Worm (Caenorhabditis elegans): ENCODE measurements around the gene C31B8.16.

The C31B8.16 gene

DNA sequence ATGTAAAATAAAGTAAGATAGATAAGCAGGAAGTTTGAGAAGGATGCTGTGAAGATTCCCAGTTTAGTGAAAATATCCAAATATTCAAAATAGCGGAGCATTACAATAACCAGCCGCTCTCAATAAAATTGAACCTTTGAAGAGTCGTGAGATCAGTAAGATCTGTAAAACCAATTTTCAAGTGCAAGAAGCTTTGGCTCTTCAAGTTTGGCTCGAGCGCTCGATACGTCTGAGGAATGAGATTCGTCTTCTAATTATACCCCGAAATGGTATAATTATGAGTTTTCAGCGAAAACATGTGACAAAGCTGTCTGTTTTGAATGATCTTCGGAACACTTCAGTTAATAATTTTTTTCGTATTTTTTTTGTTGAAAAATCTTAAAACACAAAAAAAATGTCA lies 30.0 kb upstream of the C31B8.16 start, which contains the start of gene str-46:
str-46 (minus strand) TSS at position 101 of the 400 bp plus-strand sequence.
- TF ChIP-seq T22C8.4 (GFP tag; IDR thresholded peaks at IDR 0.05) (no peak), ref-1 (GFP tag; conservative IDR thresholded peaks at IDR 0.05) (no peak), klf-2 (GFP tag; conservative IDR thresholded peaks at IDR 0.05) (no peak), flt-1 (GFP tag; IDR thresholded peaks at IDR 0.05) (no peak), med-1 (GFP tag; optimal IDR thresholded peaks at IDR 0.05; ENCODE audit: insufficient read depth) (no peak), cog-1 (tag; optimal IDR thresholded peaks at IDR 0.05) (no peak), tab-1 (GFP tag; IDR thresholded peaks at IDR 0.05) (no peak), ztf-29 (GFP tag; IDR thresholded peaks at IDR 0.05) (no peak), ztf-23 (GFP tag; IDR thresholded peaks at IDR 0.05) (no peak)

DNA sequence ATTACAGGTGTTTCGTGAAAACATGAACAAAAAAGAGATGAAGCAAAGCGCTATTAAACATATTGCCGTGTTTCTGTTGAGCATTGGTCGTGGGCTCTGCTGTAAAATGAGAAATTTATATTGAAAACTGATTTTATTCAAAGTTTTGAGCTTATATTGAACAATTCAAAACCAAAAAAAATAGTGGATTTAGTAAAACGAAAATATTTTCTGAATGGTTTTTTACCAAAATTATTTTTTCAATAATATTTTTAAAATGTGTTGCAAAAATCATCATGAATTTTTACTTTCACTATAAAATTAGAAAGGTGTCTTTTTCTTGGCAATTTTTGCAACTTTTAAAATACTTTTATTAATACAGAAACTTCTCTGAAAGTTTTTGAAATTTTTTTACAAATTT lies 26.6 kb upstream of the C31B8.16 start, which contains the start of gene C31B8.7:
C31B8.7 (minus strand) TSS at position 101 of the 400 bp plus-strand sequence.
- TF ChIP-seq ref-1 (GFP tag; conservative IDR thresholded peaks at IDR 0.05) (no peak), klf-2 (GFP tag; conservative IDR thresholded peaks at IDR 0.05) (no peak), med-1 (GFP tag; optimal IDR thresholded peaks at IDR 0.05; ENCODE audit: insufficient read depth) (no peak), flt-1 (GFP tag; IDR thresholded peaks at IDR 0.05) (no peak), cog-1 (tag; optimal IDR thresholded peaks at IDR 0.05) (no peak), T22C8.4 (GFP tag; IDR thresholded peaks at IDR 0.05) (no peak), tab-1 (GFP tag; IDR thresholded peaks at IDR 0.05) (no peak), ztf-29 (GFP tag; IDR thresholded peaks at IDR 0.05) (no peak), ztf-23 (GFP tag; IDR thresholded peaks at IDR 0.05) (no peak)

DNA sequence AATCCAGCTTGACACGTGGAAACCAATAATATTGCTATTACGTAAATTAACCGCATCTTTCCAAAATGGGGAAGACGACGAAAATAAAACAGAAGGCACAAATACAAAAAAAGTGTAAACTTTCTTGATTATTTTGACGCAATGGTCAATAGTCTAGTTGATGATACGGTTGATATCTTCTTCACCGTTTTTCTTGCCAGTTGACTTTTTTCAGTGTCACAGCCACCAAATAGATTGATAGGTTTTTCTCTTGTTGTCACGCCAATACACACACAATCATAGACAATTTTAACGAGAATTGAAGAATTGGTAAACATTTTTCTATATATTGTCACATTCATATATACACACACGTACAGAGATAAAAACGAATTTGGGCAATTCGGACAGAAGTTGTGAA lies 20.3 kb upstream of the C31B8.16 start, which contains the start of gene zmp-3:
zmp-3 (minus strand) TSS at position 101 of the 400 bp plus-strand sequence.
- TF ChIP-seq ref-1 (GFP tag; conservative IDR thresholded peaks at IDR 0.05) (no peak), tab-1 (GFP tag; IDR thresholded peaks at IDR 0.05) (no peak), klf-2 (GFP tag; conservative IDR thresholded peaks at IDR 0.05) (no peak), T22C8.4 (GFP tag; IDR thresholded peaks at IDR 0.05) (no peak), ztf-23 (GFP tag; IDR thresholded peaks at IDR 0.05) (no peak), ztf-29 (GFP tag; IDR thresholded peaks at IDR 0.05) (no peak), cog-1 (tag; optimal IDR thresholded peaks at IDR 0.05) (no peak), flt-1 (GFP tag; IDR thresholded peaks at IDR 0.05) (no peak), med-1 (GFP tag; optimal IDR thresholded peaks at IDR 0.05; ENCODE audit: insufficient read depth) (no peak)

DNA sequence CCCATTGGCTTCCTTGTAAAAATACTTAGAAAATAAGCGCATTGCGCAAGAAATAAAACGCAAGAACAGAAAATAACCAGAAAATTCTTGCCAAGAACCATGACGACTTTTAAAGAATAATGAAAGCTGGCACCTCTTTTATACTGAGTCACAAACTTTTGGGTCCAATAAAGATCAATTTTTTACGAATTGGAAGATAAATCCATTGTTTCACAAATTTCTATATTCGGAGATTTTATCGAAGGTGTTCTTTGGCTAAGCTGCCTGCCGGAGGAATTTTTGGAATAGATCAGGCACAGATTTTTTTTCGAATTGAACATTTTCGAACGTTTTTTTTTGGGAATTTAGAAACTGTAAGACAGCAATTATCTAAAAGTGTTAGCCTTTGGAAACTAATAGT lies 17.0 kb upstream of the C31B8.16 start, which contains the start of gene C31B8.9:
C31B8.9 (minus strand) TSS at position 101 of the 400 bp plus-strand sequence.
- TF ChIP-seq ztf-23 (GFP tag; IDR thresholded peaks at IDR 0.05) = no peak
- TF ChIP-seq ref-1 (GFP tag; conservative IDR thresholded peaks at IDR 0.05) = no peak
- TF ChIP-seq cog-1 (tag; optimal IDR thresholded peaks at IDR 0.05) = no peak
- no peak for TF ChIP-seq klf-2 (GFP tag; conservative IDR thresholded peaks at IDR 0.05)
- no peak for TF ChIP-seq T22C8.4 (GFP tag; IDR thresholded peaks at IDR 0.05)
- no peak for TF ChIP-seq ztf-29 (GFP tag; IDR thresholded peaks at IDR 0.05)
- TF ChIP-seq med-1 (GFP tag; optimal IDR thresholded peaks at IDR 0.05; ENCODE audit: insufficient read depth) = no peak
- no peak for TF ChIP-seq flt-1 (GFP tag; IDR thresholded peaks at IDR 0.05)
- no peak for TF ChIP-seq tab-1 (GFP tag; IDR thresholded peaks at IDR 0.05)

DNA sequence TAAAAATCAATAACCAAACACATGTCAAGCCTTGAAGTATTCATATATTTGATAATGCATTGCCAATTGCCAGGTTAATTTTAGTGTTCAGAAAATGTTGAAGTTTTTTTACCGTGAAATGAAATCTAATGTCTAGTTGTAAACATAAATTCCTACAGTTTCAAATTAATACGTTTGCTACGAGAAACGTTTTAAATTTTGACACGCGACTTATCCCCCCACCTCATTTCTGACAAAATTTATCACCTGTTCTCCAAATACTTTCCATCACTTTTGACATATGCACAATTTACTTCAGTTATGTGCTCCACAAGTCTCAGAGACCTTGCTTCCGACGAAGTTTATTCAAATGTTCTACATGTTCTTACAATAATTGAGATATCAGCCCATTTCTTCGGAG lies 15.9 kb upstream of the C31B8.16 start, which contains the start of gene srh-146:
srh-146 (plus strand) TSS at position 301 of the 400 bp plus-strand sequence.
- no peak for TF ChIP-seq ref-1 (GFP tag; conservative IDR thresholded peaks at IDR 0.05)
- no peak for TF ChIP-seq klf-2 (GFP tag; conservative IDR thresholded peaks at IDR 0.05)
- TF ChIP-seq flt-1 (GFP tag; IDR thresholded peaks at IDR 0.05) = no peak
- TF ChIP-seq ztf-29 (GFP tag; IDR thresholded peaks at IDR 0.05) = no peak
- TF ChIP-seq cog-1 (tag; optimal IDR thresholded peaks at IDR 0.05) = no peak
- TF ChIP-seq tab-1 (GFP tag; IDR thresholded peaks at IDR 0.05) = no peak
- TF ChIP-seq T22C8.4 (GFP tag; IDR thresholded peaks at IDR 0.05) = no peak
- no peak for TF ChIP-seq med-1 (GFP tag; optimal IDR thresholded peaks at IDR 0.05; ENCODE audit: insufficient read depth)
- no peak for TF ChIP-seq ztf-23 (GFP tag; IDR thresholded peaks at IDR 0.05)

DNA sequence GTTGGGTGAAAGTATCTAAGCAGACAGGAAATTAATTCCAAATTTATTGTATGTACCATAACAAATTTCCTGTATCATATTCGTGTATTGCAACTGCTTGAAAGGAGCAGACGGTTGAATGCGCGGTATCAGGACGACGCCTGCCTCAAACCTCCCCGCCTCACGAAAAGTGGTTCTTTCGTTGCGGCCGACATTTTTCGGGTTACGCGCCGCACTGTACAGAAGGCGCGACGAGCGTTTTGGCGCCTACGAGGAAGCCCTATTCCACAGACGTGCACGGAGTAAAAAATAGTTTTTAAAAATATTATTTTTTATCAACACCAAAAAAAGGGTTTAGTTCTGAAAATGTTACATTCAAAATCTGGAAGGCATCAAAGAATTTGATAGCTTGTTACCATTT lies 9.7 kb upstream of the C31B8.16 start:
- TF ChIP-seq klf-2 (GFP tag; conservative IDR thresholded peaks at IDR 0.05) (no peak), ref-1 (GFP tag; conservative IDR thresholded peaks at IDR 0.05) (no peak), T22C8.4 (GFP tag; IDR thresholded peaks at IDR 0.05) (no peak), cog-1 (tag; optimal IDR thresholded peaks at IDR 0.05) (no peak), med-1 (GFP tag; optimal IDR thresholded peaks at IDR 0.05; ENCODE audit: insufficient read depth) (no peak), tab-1 (GFP tag; IDR thresholded peaks at IDR 0.05) (no peak), flt-1 (GFP tag; IDR thresholded peaks at IDR 0.05) (no peak)

DNA sequence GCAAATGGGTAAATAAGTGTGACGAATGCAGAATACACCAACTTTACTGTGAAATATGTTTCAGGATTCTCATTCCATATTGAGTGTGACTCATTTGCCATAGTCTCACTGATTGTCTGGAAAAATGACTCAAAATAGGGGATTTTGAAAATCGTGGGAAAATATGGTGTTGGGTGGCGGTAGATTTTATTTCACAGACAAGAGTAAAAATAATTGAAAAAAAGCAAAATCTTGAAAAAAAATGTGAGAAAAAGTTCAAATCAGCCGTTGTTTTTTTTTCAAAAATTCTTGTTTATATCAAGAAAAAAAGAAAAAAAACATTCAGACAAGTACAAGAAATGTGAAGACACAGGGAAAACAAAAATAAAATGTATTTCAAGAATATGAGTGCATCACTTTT lies 7.3 kb upstream of the C31B8.16 start, which contains the start of gene srh-38:
srh-38 (minus strand) TSS at position 101 of the 400 bp plus-strand sequence.
- no peak for TF ChIP-seq klf-2 (GFP tag; conservative IDR thresholded peaks at IDR 0.05)
- no peak for TF ChIP-seq flt-1 (GFP tag; IDR thresholded peaks at IDR 0.05)
- TF ChIP-seq ztf-29 (GFP tag; IDR thresholded peaks at IDR 0.05) = no peak

DNA sequence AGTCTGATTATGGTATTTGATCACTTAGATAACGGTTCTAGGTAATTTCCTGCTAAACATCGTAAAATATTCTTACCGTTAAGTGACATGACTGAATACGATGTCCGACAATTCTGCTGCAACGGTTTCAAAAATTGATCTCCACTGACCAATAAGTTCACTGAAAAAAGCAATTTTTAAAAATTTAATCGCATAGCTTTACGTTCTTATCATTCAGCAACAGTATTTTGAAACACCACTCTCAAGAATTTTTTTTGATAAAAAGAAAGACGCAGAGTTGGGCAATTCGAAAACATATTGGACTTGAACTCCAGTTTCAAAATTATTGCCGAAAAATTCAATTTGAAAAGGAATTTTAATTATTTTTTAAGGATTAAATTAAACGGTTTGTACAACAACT lies 2.3 kb upstream of the C31B8.16 start, which contains the start of gene C31B8.12:
C31B8.12 (minus strand) TSS at position 101 of the 400 bp plus-strand sequence.
- no peak for TF ChIP-seq T22C8.4 (GFP tag; IDR thresholded peaks at IDR 0.05)
- TF ChIP-seq ztf-23 (GFP tag; IDR thresholded peaks at IDR 0.05) = no peak
- TF ChIP-seq tab-1 (GFP tag; IDR thresholded peaks at IDR 0.05) = no peak
- no peak for TF ChIP-seq med-1 (GFP tag; optimal IDR thresholded peaks at IDR 0.05; ENCODE audit: insufficient read depth)
- TF ChIP-seq flt-1 (GFP tag; IDR thresholded peaks at IDR 0.05) = no peak
- no peak for TF ChIP-seq ref-1 (GFP tag; conservative IDR thresholded peaks at IDR 0.05)
- TF ChIP-seq klf-2 (GFP tag; conservative IDR thresholded peaks at IDR 0.05) = no peak
- no peak for TF ChIP-seq cog-1 (tag; optimal IDR thresholded peaks at IDR 0.05)
- no peak for TF ChIP-seq ztf-29 (GFP tag; IDR thresholded peaks at IDR 0.05)

DNA sequence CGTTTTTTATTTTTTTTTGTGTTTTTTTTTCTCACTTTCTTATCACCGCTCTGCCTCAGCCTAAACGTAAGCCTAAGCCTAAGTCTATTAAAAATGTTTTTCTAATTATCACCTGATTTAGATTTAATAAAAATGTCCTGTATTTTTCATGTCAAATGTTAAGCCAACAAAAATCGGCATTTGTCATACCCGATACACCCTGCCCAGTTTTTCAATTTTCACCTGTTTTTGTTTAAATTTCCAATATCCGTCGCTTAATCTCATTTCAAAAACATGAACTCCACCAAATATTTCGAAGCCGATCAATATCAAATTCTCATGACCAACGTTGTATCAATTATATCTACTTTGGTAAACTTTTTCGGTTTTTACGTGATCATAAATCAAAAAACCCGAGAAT lies 1.4 kb downstream of the C31B8.16 start, which contains the start of gene C31B8.1:
C31B8.1 (plus strand) TSS at position 301 of the 400 bp plus-strand sequence.
- TF ChIP-seq ztf-29 (GFP tag; IDR thresholded peaks at IDR 0.05) (no peak), ref-1 (GFP tag; conservative IDR thresholded peaks at IDR 0.05) (no peak), med-1 (GFP tag; optimal IDR thresholded peaks at IDR 0.05; ENCODE audit: insufficient read depth) (no peak), cog-1 (tag; optimal IDR thresholded peaks at IDR 0.05) (no peak), T22C8.4 (GFP tag; IDR thresholded peaks at IDR 0.05) (no peak), tab-1 (GFP tag; IDR thresholded peaks at IDR 0.05) (no peak), flt-1 (GFP tag; IDR thresholded peaks at IDR 0.05) (no peak), klf-2 (GFP tag; conservative IDR thresholded peaks at IDR 0.05) (no peak), ztf-23 (GFP tag; IDR thresholded peaks at IDR 0.05) (no peak)

All from whole organism, midembryonic.